Fruit fly (Drosophila melanogaster) whole organism, embryonic: Measurements from ENCODE around the gene Ppm1.
A peak's percentile ranks its signal among the peaks of the same experiment; 100 is the strongest.

Source experiments
- BEAF-32 ChIP-seq: fragments of 200-800 bp; sonication (Bioruptor generic); optimal IDR thresholded peaks from 3 replicates; lab custom pipeline; 2017; ENCODE audit warnings: missing biosample characterization, missing genetic modification characterization, mild to moderate bottlenecking, moderate library complexity, missing genetic modification reagents
- BtbVII ChIP-seq: fragments of 200-800 bp; sonication (Bioruptor generic); optimal IDR thresholded peaks from 3 replicates; lab custom pipeline; 2017; ENCODE audit warnings: missing biosample characterization, mild to moderate bottlenecking, missing genetic modification characterization
- CG10543 ChIP-seq: fragments of 200-800 bp; sonication (Bioruptor generic); optimal IDR thresholded peaks from 3 replicates; lab custom pipeline; 2017; ENCODE audit warnings: missing biosample characterization, mild to moderate bottlenecking, missing genetic modification characterization, moderate library complexity
- CG10979 ChIP-seq: fragments of 200-800 bp; sonication (Bioruptor generic); optimal IDR thresholded peaks from 2 replicates; lab custom pipeline; 2018; ENCODE audit warnings: missing biosample characterization, mild to moderate bottlenecking, missing genetic modification characterization, moderate library complexity
- CG11456 ChIP-seq: fragments of 200-800 bp; sonication (Bioruptor generic); IDR thresholded peaks from 3 replicates; pipeline ENCODE4 v1.3.6; 2022; ENCODE audit warnings: missing biosample characterization, missing genetic modification characterization
- CG11504 ChIP-seq: fragments of 200-800 bp; sonication (Bioruptor generic); optimal IDR thresholded peaks from 3 replicates; lab custom pipeline; 2019; ENCODE audit warnings: missing biosample characterization, mild to moderate bottlenecking, missing genetic modification characterization, moderate library complexity
- CG13894 ChIP-seq: fragments of 200-800 bp; sonication (Bioruptor generic); optimal IDR thresholded peaks from 3 replicates; lab custom pipeline; 2018; ENCODE audit warnings: missing biosample characterization, mild to moderate bottlenecking, missing genetic modification characterization, moderate library complexity
- CG15696 ChIP-seq: fragments of 200-800 bp; sonication (Bioruptor generic); optimal IDR thresholded peaks from 2 replicates; lab custom pipeline; 2019; ENCODE audit warnings: missing biosample characterization, mild to moderate bottlenecking, missing genetic modification characterization, moderate library complexity
- CG16815 ChIP-seq: fragments of 200-800 bp; sonication (Bioruptor generic); optimal IDR thresholded peaks from 3 replicates; lab custom pipeline; 2017; ENCODE audit warnings: missing biosample characterization, mild to moderate bottlenecking, missing genetic modification characterization
- CG4707 ChIP-seq: fragments of 200-800 bp; sonication (Bioruptor generic); optimal IDR thresholded peaks from 2 replicates; lab custom pipeline; 2018; ENCODE audit warnings: missing biosample characterization, mild to moderate bottlenecking, missing genetic modification characterization, moderate library complexity
- CG5180 ChIP-seq: fragments of 200-800 bp; sonication (Bioruptor generic); optimal IDR thresholded peaks from 3 replicates; lab custom pipeline; 2017; ENCODE audit warnings: missing biosample characterization, missing genetic modification characterization, mild to moderate bottlenecking, moderate library complexity, missing genetic modification reagents
- CG6689 ChIP-seq: fragments of 200-800 bp; sonication (Bioruptor generic); IDR thresholded peaks from 2 replicates; pipeline ENCODE4 v1.3.6; 2022; ENCODE audit warnings: missing biosample characterization, missing genetic modification characterization
- CG7372 ChIP-seq: fragments of 200-800 bp; sonication (Bioruptor generic); IDR thresholded peaks from 2 replicates; pipeline ENCODE4 v1.3.6; 2022; ENCODE audit warnings: missing biosample characterization, missing genetic modification characterization
- CG7786 ChIP-seq: fragments of 200-800 bp; sonication (Bioruptor generic); optimal IDR thresholded peaks from 2 replicates; lab custom pipeline; 2016; ENCODE audit warnings: missing biosample characterization, missing genetic modification characterization
- CG8089 ChIP-seq: fragments of 200-800 bp; sonication (Bioruptor generic); optimal IDR thresholded peaks from 3 replicates; lab custom pipeline; 2016; ENCODE audit warnings: missing biosample characterization, missing genetic modification characterization
- Deaf1 ChIP-seq: fragments of 200-800 bp; optimal IDR thresholded peaks from 3 replicates; lab custom pipeline; 2019; ENCODE audit warnings: missing biosample characterization, mild to moderate bottlenecking, missing genetic modification characterization, moderate library complexity
- Dip2 ChIP-seq: fragments of 200-800 bp; sonication (Bioruptor generic); IDR thresholded peaks from 2 replicates; pipeline ENCODE4 v1.3.6; 2022; ENCODE audit warnings: missing biosample characterization, missing genetic modification characterization
- Drgx ChIP-seq: fragments of 200-800 bp; sonication (Bioruptor generic); IDR thresholded peaks from 2 replicates; pipeline ENCODE4 v1.3.6; 2022; ENCODE audit warnings: missing biosample characterization, missing genetic modification characterization
- Ets65A ChIP-seq: fragments of 200-800 bp; sonication (Bioruptor generic); peaks from one replicate; lab custom pipeline; 2016; ENCODE audit warnings: missing biosample characterization, missing genetic modification characterization
- Fer3 ChIP-seq: fragments of 200-800 bp; sonication (Bioruptor generic); optimal IDR thresholded peaks from 2 replicates; lab custom pipeline; 2018; ENCODE audit warnings: missing biosample characterization, mild to moderate bottlenecking, missing genetic modification characterization, moderate library complexity
- Gsc ChIP-seq: fragments of 200-800 bp; sonication (Bioruptor generic); IDR thresholded peaks from 2 replicates; pipeline ENCODE4 v1.3.6; 2022; ENCODE audit warnings: missing biosample characterization, missing genetic modification characterization
- Hr78 ChIP-seq, 2 experiments: fragments of 200-800 bp in 1 of 2; fragments of >200 bp in 1 of 2; sonication (Bioruptor generic) in 1 of 2; optimal IDR thresholded peaks; 2 replicates each; lab custom pipeline; 2017 to 2019; ENCODE audit warnings: missing biosample characterization in 2 of 2, missing genetic modification characterization in 2 of 2, mild to moderate bottlenecking in 1 of 2, moderate library complexity in 1 of 2
- MBD-R2 ChIP-seq: fragments of 200-800 bp; sonication (Bioruptor generic); IDR thresholded peaks from 2 replicates; pipeline ENCODE4 v1.3.6; 2022; ENCODE audit warnings: missing biosample characterization, missing genetic modification characterization
- Med ChIP-seq: fragments of 200-800 bp; sonication (Bioruptor generic); peaks from one replicate; lab custom pipeline; 2016; ENCODE audit warnings: missing biosample characterization, missing genetic modification characterization, mild to moderate bottlenecking, inconsistent platforms, moderate library complexity
- Ptx1 ChIP-seq: fragments of 200-800 bp; sonication (Bioruptor generic); IDR thresholded peaks from 2 replicates; pipeline ENCODE4 v1.3.6; 2022; ENCODE audit warnings: missing biosample characterization, missing genetic modification characterization
- Ravus ChIP-seq: fragments of 200-800 bp; sonication (Bioruptor generic); IDR thresholded peaks from 2 replicates; pipeline ENCODE4 v1.3.6; 2022; ENCODE audit warnings: missing biosample characterization, missing genetic modification characterization
- br ChIP-seq: fragments of >200 bp; optimal IDR thresholded peaks from 2 replicates; lab custom pipeline; 2017
- cad ChIP-seq: fragments of >200 bp; optimal IDR thresholded peaks from 2 replicates; lab custom pipeline; 2017; ENCODE audit warnings: missing biosample characterization, missing genetic modification characterization
- danr ChIP-seq: fragments of 200-800 bp; sonication (Bioruptor generic); IDR thresholded peaks from 2 replicates; pipeline ENCODE4 v1.3.6; 2022; ENCODE audit warnings: missing biosample characterization, missing genetic modification characterization
- dm ChIP-seq: fragments of 200-800 bp; sonication (Bioruptor generic); optimal IDR thresholded peaks from 3 replicates; lab custom pipeline; 2016; ENCODE audit warnings: missing biosample characterization, missing genetic modification characterization
- ewg ChIP-seq: fragments of 200-800 bp; sonication (Bioruptor generic); optimal IDR thresholded peaks from 3 replicates; lab custom pipeline; 2017; ENCODE audit warnings: mild to moderate bottlenecking, missing biosample characterization, missing genetic modification reagents, missing genetic modification characterization
- gce ChIP-seq: fragments of 200-800 bp; sonication (Bioruptor generic); IDR thresholded peaks from 3 replicates; pipeline ENCODE4 v1.3.6; 2022; ENCODE audit warnings: missing biosample characterization, missing genetic modification characterization
- hth ChIP-seq: fragments of >200 bp; optimal IDR thresholded peaks from 2 replicates; lab custom pipeline; 2017; ENCODE audit warnings: inconsistent platforms
- insv ChIP-seq, 2 experiments: fragments of 200-800 bp; sonication (Bioruptor generic); optimal IDR thresholded peaks; 3 replicates each; lab custom pipeline; 2016 to 2018; ENCODE audit warnings: missing biosample characterization in 2 of 2, missing genetic modification characterization in 2 of 2
- pan ChIP-seq, 4 experiments: fragments of >200 bp in 3 of 4; fragments of 200-800 bp in 1 of 4; sonication (Bioruptor generic) in 1 of 4; optimal IDR thresholded peaks in 3 of 4; IDR thresholded peaks in 1 of 4; 2 replicates each; pipeline versions ENCODE4 v1.3.6 to Lab custom; 2017 to 2022; ENCODE audit warnings: missing biosample characterization in 2 of 4, missing genetic modification characterization in 2 of 4, mixed read lengths in 1 of 4
- phol ChIP-seq: fragments of 200-800 bp; sonication (Bioruptor generic); optimal IDR thresholded peaks from 3 replicates; lab custom pipeline; 2018; ENCODE audit warnings: missing biosample characterization, mild to moderate bottlenecking, missing genetic modification characterization, moderate library complexity
- psq ChIP-seq: fragments of 200-800 bp; sonication (Bioruptor generic); optimal IDR thresholded peaks from 2 replicates; lab custom pipeline; 2017; ENCODE audit warnings: missing biosample characterization, missing genetic modification characterization
- repo ChIP-seq: fragments of 200-800 bp; sonication (Bioruptor generic); optimal IDR thresholded peaks from 2 replicates; lab custom pipeline; 2016; ENCODE audit warnings: missing biosample characterization, missing genetic modification characterization
- sd ChIP-seq: fragments of 200-800 bp; sonication (Bioruptor generic); optimal IDR thresholded peaks from 3 replicates; lab custom pipeline; 2018; ENCODE audit warnings: missing biosample characterization, mild to moderate bottlenecking, missing genetic modification characterization, moderate library complexity
- z ChIP-seq: fragments of 200-800 bp; sonication (Bioruptor generic); IDR thresholded peaks from 3 replicates; pipeline ENCODE4 v1.3.6; 2022; ENCODE audit warnings: missing biosample characterization, missing genetic modification characterization
- zfh1 ChIP-seq: fragments of 200-800 bp; sonication (Bioruptor generic); IDR thresholded peaks from 3 replicates; pipeline ENCODE4 v1.3.6; 2022; ENCODE audit warnings: missing biosample characterization, missing genetic modification characterization

Gene Ppm1

DNA sequence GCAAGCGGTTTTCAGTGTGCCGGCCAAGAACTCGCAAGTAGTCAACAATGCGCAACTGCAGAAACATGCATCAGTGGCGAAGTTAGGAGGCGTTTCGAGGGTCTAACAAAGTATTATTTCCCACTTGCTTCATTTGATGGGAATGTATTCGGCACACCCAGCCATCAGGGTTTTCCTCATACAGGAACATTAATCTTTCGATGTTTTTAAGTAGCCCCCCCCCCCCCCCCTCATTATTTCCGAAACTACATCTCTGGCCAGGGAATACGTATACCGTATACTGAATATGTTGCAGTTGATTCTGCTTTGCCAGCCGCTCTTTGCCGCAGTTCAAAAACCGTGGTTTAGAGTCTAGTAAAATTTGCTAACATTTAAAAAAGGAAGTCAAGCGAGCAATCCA, 21.4 kb downstream of the Ppm1 start:
- TF ChIP-seq Med (GFP tag; lab: Kevin White, UChicago) (peak; percentile 44), cad (GFP tag; lab: Kevin White, UChicago) (no peak), pan (optimal IDR thresholded peaks at IDR 0.05; lab: Kevin White, UChicago) (no peak), pan (GFP tag; optimal IDR thresholded peaks at IDR 0.05 in 1 of 2, IDR thresholded peaks at IDR 0.05 in 1 of 2) (no peak), CG6689 (no peak), Ravus (GFP tag; lab: Robert Waterston, UW) (no peak), hth (lab: Kevin White, UChicago) (no peak), gce (GFP tag; lab: Robert Waterston, UW) (no peak), CG7372 (GFP tag; lab: Robert Waterston, UW) (no peak), Hr78 (GFP tag; optimal IDR thresholded peaks at IDR 0.05; lab: Kevin White, UChicago) (no peak), dm (GFP tag; lab: Kevin White, UChicago) (no peak), insv (GFP tag; optimal IDR thresholded peaks at IDR 0.05; lab: Kevin White, UChicago) (no peak), zfh1 (no peak), Ptx1 (GFP tag; lab: Robert Waterston, UW) (0 out of 2 replicates have a peak, but pooled peaks have one; percentile 8), CG5180 (GFP tag; lab: Kevin White, UChicago) (no peak), Drgx (GFP tag; lab: Robert Waterston, UW) (peak; percentile 90), CG10543 (GFP tag; lab: Kevin White, UChicago) (no peak), BtbVII (GFP tag; lab: Kevin White, UChicago) (no peak), CG16815 (no peak), repo (no peak), Deaf1 (no peak), CG15696 (tag; lab: Kevin White, UChicago) (no peak), z (GFP tag; lab: Robert Waterston, UW) (no peak), ewg (GFP tag; lab: Kevin White, UChicago) (peak; percentile 3), CG11504 (tag; lab: Kevin White, UChicago) (no peak), CG10979 (tag; lab: Kevin White, UChicago) (no peak), Fer3 (no peak), psq (GFP tag; lab: Kevin White, UChicago) (no peak), Dip2 (GFP tag; lab: Robert Waterston, UW) (no peak), CG7786 (GFP tag; lab: Kevin White, UChicago) (no peak), MBD-R2 (GFP tag; lab: Robert Waterston, UW) (no peak), br (lab: Kevin White, UChicago) (no peak), Gsc (GFP tag; lab: Robert Waterston, UW) (no peak), CG8089 (GFP tag; lab: Kevin White, UChicago) (no peak), CG11456 (GFP tag; lab: Robert Waterston, UW) (0 out of 3 replicates have a peak, but pooled peaks have one; percentile 6), danr (GFP tag; lab: Robert Waterston, UW) (no peak), BEAF-32 (no peak), CG4707 (no peak)

DNA sequence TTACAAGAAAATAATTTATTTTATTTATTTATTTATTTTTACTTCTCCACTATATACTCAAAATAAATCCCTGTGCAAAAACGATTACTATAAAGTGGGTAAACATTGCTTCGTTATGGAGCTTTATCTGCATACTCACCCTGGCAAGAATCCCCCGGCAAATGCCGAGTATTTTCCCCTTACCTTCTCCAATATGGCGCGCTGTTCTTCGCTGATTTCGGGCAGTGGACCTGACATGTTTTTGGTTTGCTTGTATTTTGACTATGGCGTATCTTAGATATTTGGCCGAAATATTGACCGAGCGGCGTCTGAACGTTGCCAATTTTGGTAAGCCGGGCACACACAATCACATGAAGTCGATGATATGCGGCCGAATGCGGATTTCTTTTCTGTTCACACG, 22.1 kb downstream of the Ppm1 start:
- TF ChIP-seq MBD-R2 (GFP tag; lab: Robert Waterston, UW), result no peak
- TF ChIP-seq sd (tag; lab: Kevin White, UChicago), result peak; percentile 23
- peak; percentile 64 for TF ChIP-seq CG13894
- TF ChIP-seq Ets65A (GFP tag; lab: Kevin White, UChicago), result peak; percentile 87
- TF ChIP-seq phol (tag; lab: Kevin White, UChicago), result peak; percentile 9
